Fruit fly (Drosophila melanogaster): ENCODE measurements around the gene Rab11.

DNA sequence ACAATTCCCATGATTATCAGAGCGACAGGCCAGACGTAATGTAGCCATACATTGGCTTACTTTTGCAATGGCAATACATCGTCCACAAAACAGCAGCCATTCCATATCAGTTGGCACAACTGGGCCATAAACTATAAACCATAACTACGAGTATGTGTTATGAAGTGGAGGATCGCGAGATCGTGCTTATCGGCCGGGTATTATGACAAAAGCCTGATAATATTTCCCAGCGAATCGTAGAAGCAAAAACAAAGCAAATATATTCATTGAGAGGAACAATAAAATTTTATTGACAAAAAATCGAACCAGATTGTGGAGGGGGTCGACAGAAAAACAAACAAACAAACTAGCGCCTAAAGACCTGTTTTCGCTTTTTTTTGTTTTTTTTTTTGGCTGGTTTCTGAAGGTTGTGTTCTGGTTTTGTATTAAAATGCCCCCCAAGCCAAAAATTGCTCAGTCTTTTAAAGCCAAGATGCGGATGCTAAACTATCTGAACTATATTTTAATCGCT is 52.2 kb downstream of the Rab11 start, which contains the start of gene CG5810:
- no peak for TF ChIP-seq h (optimal IDR thresholded peaks at IDR 0.05)
- no peak for TF ChIP-seq psq (optimal IDR thresholded peaks at IDR 0.05)

Data from Kc167 (cell line).